Worm (Caenorhabditis elegans): ENCODE results near the gene vha-15.

ce11 chrX:2266777-2267176 lies 29.1 kb downstream of the vha-15 start:
- TF ChIP-seq med-1 (GFP tag; optimal IDR thresholded peaks at IDR 0.05; ENCODE audit: insufficient read depth) (no peak), klf-2 (GFP tag; conservative IDR thresholded peaks at IDR 0.05) (no peak)
